Fruit fly (Drosophila melanogaster) whole organism, embryonic: ENCODE measurements around the gene CG6051.
A peak's percentile ranks its signal among the peaks of the same experiment; 100 is the strongest.

Source experiments
- Awh ChIP-seq: fragments of 200-800 bp; sonication (Bioruptor generic); IDR thresholded peaks from 2 replicates; pipeline ENCODE4, ENCODE4 v1.3.6; 2022; ENCODE audit warnings: missing biosample characterization, missing genetic modification characterization
- C15 ChIP-seq: fragments of 200-800 bp; sonication (Bioruptor generic); IDR thresholded peaks from 3 replicates; pipeline ENCODE4 v1.3.6; 2022; ENCODE audit warnings: missing biosample characterization, missing genetic modification characterization
- CG10274 ChIP-seq: fragments of 200-800 bp; sonication (Bioruptor generic); optimal IDR thresholded peaks from 3 replicates; lab custom pipeline; 2017; ENCODE audit warnings: missing biosample characterization, mild to moderate bottlenecking, missing genetic modification characterization
- CG11398 ChIP-seq: fragments of 200-800 bp; sonication (Bioruptor generic); optimal IDR thresholded peaks from 2 replicates; lab custom pipeline; 2016; ENCODE audit warnings: missing biosample characterization, missing genetic modification characterization
- CG12071 ChIP-seq: fragments of 200-800 bp; sonication (Bioruptor generic); optimal IDR thresholded peaks from 3 replicates; lab custom pipeline; 2018; ENCODE audit warnings: missing biosample characterization, mild to moderate bottlenecking, missing genetic modification characterization
- CG12659 ChIP-seq: fragments of 200-800 bp; sonication (Bioruptor generic); optimal IDR thresholded peaks from 3 replicates; lab custom pipeline; 2017; ENCODE audit warnings: mild to moderate bottlenecking, missing biosample characterization, missing genetic modification reagents, missing genetic modification characterization
- CG12769 ChIP-seq: fragments of 200-800 bp; sonication (Bioruptor generic); optimal IDR thresholded peaks from 2 replicates; lab custom pipeline; 2019; ENCODE audit warnings: missing biosample characterization, mild to moderate bottlenecking, missing genetic modification characterization, moderate library complexity
- CG13424 ChIP-seq: fragments of 200-800 bp; sonication (Bioruptor generic); optimal IDR thresholded peaks from 2 replicates; lab custom pipeline; 2019; ENCODE audit warnings: missing biosample characterization, mild to moderate bottlenecking, missing genetic modification characterization, moderate library complexity
- CG14014 ChIP-seq: fragments of 200-800 bp; sonication (Bioruptor generic); IDR thresholded peaks from 2 replicates; pipeline ENCODE4 v1.3.6; 2022; ENCODE audit warnings: missing biosample characterization, missing genetic modification characterization
- CG15011 ChIP-seq: fragments of 200-800 bp; sonication (Bioruptor generic); optimal IDR thresholded peaks from 3 replicates; lab custom pipeline; 2018; ENCODE audit warnings: missing biosample characterization, mild to moderate bottlenecking, missing genetic modification characterization
- CG15269 ChIP-seq: fragments of 200-800 bp; sonication (Bioruptor generic); optimal IDR thresholded peaks from 2 replicates; lab custom pipeline; 2018; ENCODE audit warnings: missing biosample characterization, mild to moderate bottlenecking, missing genetic modification characterization, moderate library complexity
- CG15601 ChIP-seq: fragments of 200-800 bp; sonication (Bioruptor generic); optimal IDR thresholded peaks from 3 replicates; lab custom pipeline; 2019; ENCODE audit warnings: missing biosample characterization, mild to moderate bottlenecking, missing genetic modification characterization, moderate library complexity
- CG2120 ChIP-seq: fragments of 200-800 bp; sonication (Bioruptor generic); optimal IDR thresholded peaks from 3 replicates; lab custom pipeline; 2016; ENCODE audit warnings: missing biosample characterization, missing genetic modification characterization
- CG31388 ChIP-seq: fragments of 200-800 bp; sonication (Bioruptor generic); optimal IDR thresholded peaks from 2 replicates; lab custom pipeline; 2016; ENCODE audit warnings: missing biosample characterization, missing genetic modification characterization
- CG3163 ChIP-seq: fragments of 200-800 bp; sonication (Bioruptor generic); optimal IDR thresholded peaks from 3 replicates; lab custom pipeline; 2016; ENCODE audit warnings: missing biosample characterization, missing genetic modification characterization
- CG5180 ChIP-seq: fragments of 200-800 bp; sonication (Bioruptor generic); optimal IDR thresholded peaks from 3 replicates; lab custom pipeline; 2017; ENCODE audit warnings: missing biosample characterization, missing genetic modification characterization, mild to moderate bottlenecking, moderate library complexity, missing genetic modification reagents
- CG7357 ChIP-seq: fragments of 200-800 bp; sonication (Bioruptor generic); IDR thresholded peaks from 3 replicates; pipeline ENCODE4 v1.3.6; 2022; ENCODE audit warnings: missing biosample characterization, missing genetic modification characterization
- CG7928 ChIP-seq: fragments of 200-800 bp; sonication (Bioruptor generic); optimal IDR thresholded peaks from 2 replicates; lab custom pipeline; 2017; ENCODE audit warnings: missing biosample characterization, mild to moderate bottlenecking, missing genetic modification characterization
- ERR ChIP-seq: fragments of 200-800 bp; sonication (Bioruptor generic); optimal IDR thresholded peaks from 2 replicates; lab custom pipeline; 2016; ENCODE audit warnings: missing biosample characterization, missing genetic modification characterization
- Fer2 ChIP-seq: fragments of 200-800 bp; sonication (Bioruptor generic); optimal IDR thresholded peaks from 2 replicates; lab custom pipeline; 2018; ENCODE audit warnings: missing biosample characterization, mild to moderate bottlenecking, missing genetic modification characterization, moderate library complexity
- Fer3 ChIP-seq: fragments of 200-800 bp; sonication (Bioruptor generic); optimal IDR thresholded peaks from 2 replicates; lab custom pipeline; 2018; ENCODE audit warnings: missing biosample characterization, mild to moderate bottlenecking, missing genetic modification characterization, moderate library complexity
- H2.0 ChIP-seq: fragments of 200-800 bp; sonication (Bioruptor generic); IDR thresholded peaks from 2 replicates; pipeline ENCODE4 v1.3.6; 2022; ENCODE audit warnings: missing biosample characterization, missing genetic modification characterization
- Hey ChIP-seq: fragments of 200-800 bp; sonication (Bioruptor generic); optimal IDR thresholded peaks from 3 replicates; lab custom pipeline; 2018; ENCODE audit warnings: missing biosample characterization, mild to moderate bottlenecking, missing genetic modification characterization
- HmgZ ChIP-seq: fragments of 200-800 bp; sonication (Bioruptor generic); optimal IDR thresholded peaks from 2 replicates; lab custom pipeline; 2018; ENCODE audit warnings: missing biosample characterization, mild to moderate bottlenecking, missing genetic modification characterization
- Hmr ChIP-seq: fragments of 200-800 bp; sonication (Bioruptor generic); optimal IDR thresholded peaks from 3 replicates; lab custom pipeline; 2017; ENCODE audit warnings: mild to moderate bottlenecking, missing biosample characterization, missing genetic modification reagents, missing genetic modification characterization
- Lhr ChIP-seq: fragments of 200-800 bp; sonication (Bioruptor generic); optimal IDR thresholded peaks from 3 replicates; lab custom pipeline; 2017; ENCODE audit warnings: mild to moderate bottlenecking, missing biosample characterization, missing genetic modification reagents, missing genetic modification characterization
- NFAT ChIP-seq: fragments of 200-800 bp; sonication (Bioruptor generic); IDR thresholded peaks from 2 replicates; pipeline ENCODE4 v1.3.6; 2022; ENCODE audit warnings: missing biosample characterization, missing genetic modification characterization
- Oli ChIP-seq: fragments of 200-800 bp; sonication (Bioruptor generic); optimal IDR thresholded peaks from 2 replicates; lab custom pipeline; 2018; ENCODE audit warnings: missing biosample characterization, mild to moderate bottlenecking, missing genetic modification characterization, moderate library complexity
- Rfx ChIP-seq: fragments of 200-800 bp; sonication (Bioruptor generic); IDR thresholded peaks from 2 replicates; pipeline ENCODE4 v1.3.6; 2022; ENCODE audit warnings: missing biosample characterization, missing genetic modification characterization
- Sin3A ChIP-seq: fragments of >200 bp; optimal IDR thresholded peaks from 2 replicates; lab custom pipeline; 2018
- Trl ChIP-seq, 3 experiments: fragments of >200 bp in 2 of 3; fragments of 200-800 bp in 1 of 3; sonication (Bioruptor generic) in 1 of 3; optimal IDR thresholded peaks; 2 replicates in 1 of 3; 3 replicates in 2 of 3; lab custom pipeline; 2016 to 2017; ENCODE audit warnings: missing biosample characterization in 1 of 3, missing genetic modification characterization in 1 of 3
- abd-A ChIP-seq: fragments of 200-800 bp; sonication (Bioruptor generic); optimal IDR thresholded peaks from 3 replicates; lab custom pipeline; 2019; ENCODE audit warnings: missing biosample characterization, mild to moderate bottlenecking, missing genetic modification characterization, moderate library complexity
- caup ChIP-seq: fragments of 200-800 bp; sonication (Bioruptor generic); optimal IDR thresholded peaks from 3 replicates; lab custom pipeline; 2017; ENCODE audit warnings: missing biosample characterization, mild to moderate bottlenecking, missing genetic modification characterization, moderate library complexity; ENCODE audit not compliant: severe bottlenecking
- chinmo ChIP-seq: fragments of 200-800 bp; sonication (Bioruptor generic); IDR thresholded peaks from 4 replicates; pipeline ENCODE4 v1.3.6; 2022; ENCODE audit warnings: missing biosample characterization, missing genetic modification characterization; ENCODE audit not compliant: partially characterized antibody
- dm ChIP-seq: fragments of 200-800 bp; sonication (Bioruptor generic); optimal IDR thresholded peaks from 3 replicates; lab custom pipeline; 2016; ENCODE audit warnings: missing biosample characterization, missing genetic modification characterization
- dpn ChIP-seq, 2 experiments: fragments of 200-800 bp; sonication (Bioruptor generic); optimal IDR thresholded peaks; 3 replicates each; lab custom pipeline; 2016; ENCODE audit warnings: missing biosample characterization in 2 of 2, missing genetic modification characterization in 2 of 2
- gem ChIP-seq: fragments of 200-800 bp; sonication (Bioruptor generic); optimal IDR thresholded peaks from 2 replicates; lab custom pipeline; 2019; ENCODE audit warnings: missing biosample characterization, mild to moderate bottlenecking, missing genetic modification characterization, moderate library complexity
- jing ChIP-seq: fragments of 200-800 bp; sonication (Bioruptor generic); optimal IDR thresholded peaks from 2 replicates; lab custom pipeline; 2018; ENCODE audit warnings: missing biosample characterization, mild to moderate bottlenecking, missing genetic modification characterization
- lab ChIP-seq: fragments of 200-800 bp; sonication (Bioruptor generic); optimal IDR thresholded peaks from 3 replicates; lab custom pipeline; 2017; ENCODE audit warnings: missing biosample characterization, missing genetic modification characterization, mild to moderate bottlenecking, moderate library complexity, missing genetic modification reagents
- lilli ChIP-seq: fragments of 200-800 bp; sonication (Bioruptor generic); optimal IDR thresholded peaks from 3 replicates; lab custom pipeline; 2016; ENCODE audit warnings: missing biosample characterization, missing genetic modification characterization
- mirr ChIP-seq: fragments of 200-800 bp; sonication (Bioruptor generic); optimal IDR thresholded peaks from 3 replicates; lab custom pipeline; 2018; ENCODE audit warnings: missing biosample characterization, mild to moderate bottlenecking, missing genetic modification characterization
- odd ChIP-seq: fragments of 200-800 bp; sonication (Bioruptor generic); optimal IDR thresholded peaks from 2 replicates; lab custom pipeline; 2017; ENCODE audit warnings: missing biosample characterization, mild to moderate bottlenecking, missing genetic modification characterization
- onecut ChIP-seq: fragments of 200-800 bp; sonication (Bioruptor generic); IDR thresholded peaks from 2 replicates; pipeline ENCODE4 v1.3.6; 2022; ENCODE audit warnings: missing biosample characterization, missing genetic modification characterization
- pb ChIP-seq: fragments of 200-800 bp; sonication (Bioruptor generic); optimal IDR thresholded peaks from 3 replicates; lab custom pipeline; 2016; ENCODE audit warnings: missing biosample characterization, missing genetic modification characterization
- phol ChIP-seq: fragments of 200-800 bp; sonication (Bioruptor generic); optimal IDR thresholded peaks from 3 replicates; lab custom pipeline; 2018; ENCODE audit warnings: missing biosample characterization, mild to moderate bottlenecking, missing genetic modification characterization, moderate library complexity
- pzg ChIP-seq: fragments of 200-800 bp; sonication (Bioruptor generic); optimal IDR thresholded peaks from 3 replicates; lab custom pipeline; 2018; ENCODE audit warnings: missing biosample characterization, mild to moderate bottlenecking, missing genetic modification characterization, moderate library complexity
- schlank ChIP-seq: fragments of 200-800 bp; sonication (Bioruptor generic); optimal IDR thresholded peaks from 2 replicates; lab custom pipeline; 2018; ENCODE audit warnings: missing biosample characterization, mild to moderate bottlenecking, missing genetic modification characterization
- sd ChIP-seq: fragments of 200-800 bp; sonication (Bioruptor generic); optimal IDR thresholded peaks from 3 replicates; lab custom pipeline; 2018; ENCODE audit warnings: missing biosample characterization, mild to moderate bottlenecking, missing genetic modification characterization, moderate library complexity
- shn ChIP-seq: fragments of 200-800 bp; sonication (Bioruptor generic); optimal IDR thresholded peaks from 3 replicates; lab custom pipeline; 2016; ENCODE audit warnings: missing biosample characterization, missing genetic modification characterization
- yki ChIP-seq: fragments of >200 bp; optimal IDR thresholded peaks from 3 replicates; lab custom pipeline; 2018

The CG6051 gene

dm6 chr3R:27131408-27131807 is 19.5 kb downstream of the CG6051 start (continued):
- peak; percentile 18 for TF ChIP-seq CG13424 (tag; lab: Kevin White, UChicago)
- peak; percentile 48 for TF ChIP-seq CG12659 (GFP tag; lab: Kevin White, UChicago)
- peak; percentile 9 for TF ChIP-seq CG7928 (GFP tag; lab: Kevin White, UChicago)
- TF ChIP-seq dm (GFP tag; lab: Kevin White, UChicago), result no peak
- TF ChIP-seq Oli (tag; lab: Kevin White, UChicago), result no peak
- TF ChIP-seq onecut (GFP tag; lab: Robert Waterston, UW), result no peak; the same call in 1 of the 2 replicates
- TF ChIP-seq CG12769, result peak; percentile 89
- peak; percentile 35 for TF ChIP-seq CG5180 (GFP tag; lab: Kevin White, UChicago)
- TF ChIP-seq C15 (GFP tag; lab: Robert Waterston, UW), result no peak; the same call in 2 of the 3 replicates
- TF ChIP-seq dpn (GFP tag; optimal IDR thresholded peaks at IDR 0.05; lab: Kevin White, UChicago), result peak; percentile 27 to 67
- peak; percentile 47 for TF ChIP-seq ERR (GFP tag; lab: Kevin White, UChicago)
- peak; percentile 7 for TF ChIP-seq CG15269 (tag; lab: Kevin White, UChicago)
- TF ChIP-seq HmgZ (tag; lab: Kevin White, UChicago), result peak; percentile 54
- TF ChIP-seq pzg (GFP tag; lab: Kevin White, UChicago), result peak; percentile 9
- TF ChIP-seq H2.0 (GFP tag; lab: Robert Waterston, UW), result 0 out of 2 replicates have a peak, but pooled peaks have one; percentile 12
- peak; percentile 33 for TF ChIP-seq shn
- peak; percentile 29 for TF ChIP-seq CG11398
- peak; percentile 87 for TF ChIP-seq lab
- no peak for TF ChIP-seq abd-A (tag; lab: Kevin White, UChicago)
- TF ChIP-seq CG2120 (GFP tag; lab: Kevin White, UChicago), result peak; percentile 75
- TF ChIP-seq CG10274 (GFP tag; lab: Kevin White, UChicago), result peak; percentile 25
- TF ChIP-seq lilli (GFP tag; lab: Kevin White, UChicago), result peak; percentile 25
- TF ChIP-seq Fer2 (tag; lab: Kevin White, UChicago), result peak; percentile 13
- peak; percentile 87 for TF ChIP-seq Hmr (GFP tag; lab: Kevin White, UChicago)
- TF ChIP-seq mirr, result peak; percentile 54
- TF ChIP-seq yki (lab: Kevin White, UChicago), result no peak
- no peak for TF ChIP-seq phol (tag; lab: Kevin White, UChicago)
- no peak for TF ChIP-seq CG7357 (GFP tag; lab: Robert Waterston, UW)
- no peak for TF ChIP-seq Lhr (GFP tag; lab: Kevin White, UChicago)
- peak; percentile 7 for TF ChIP-seq sd (tag; lab: Kevin White, UChicago)
- peak; percentile 47 for TF ChIP-seq Fer3 (tag; lab: Kevin White, UChicago)
- peak; percentile 73; the same call in 1 of the 2 replicates for TF ChIP-seq CG14014 (GFP tag; lab: Robert Waterston, UW)
- 0 out of 4 replicates have a peak, but pooled peaks have one; percentile 35 for TF ChIP-seq chinmo (GFP tag; lab: Robert Waterston, UW)
- peak; percentile 77 for TF ChIP-seq Rfx (GFP tag; lab: Robert Waterston, UW)
- TF ChIP-seq caup, result peak; percentile 86
- peak; percentile 19 for TF ChIP-seq CG3163
- TF ChIP-seq CG15011, result peak; percentile 56
- peak; percentile 66 for TF ChIP-seq CG12071 (GFP tag; lab: Kevin White, UChicago)
- peak; percentile 36 for TF ChIP-seq odd (GFP tag; lab: Kevin White, UChicago)
- no peak for TF ChIP-seq CG31388 (GFP tag; lab: Kevin White, UChicago)
- TF ChIP-seq pb (GFP tag; lab: Kevin White, UChicago), result no peak
- no peak for TF ChIP-seq jing
- 0 out of 2 replicates have a peak, but pooled peaks have one; percentile 19 for TF ChIP-seq Awh (GFP tag; lab: Robert Waterston, UW)
- peak; percentile 30 for TF ChIP-seq gem (tag; lab: Kevin White, UChicago)
- TF ChIP-seq CG15601 (tag; lab: Kevin White, UChicago), result peak; percentile 64
- no peak for TF ChIP-seq Trl (optimal IDR thresholded peaks at IDR 0.05; lab: Kevin White, UChicago)
- peak; percentile 33 for TF ChIP-seq Trl (GFP tag; optimal IDR thresholded peaks at IDR 0.05; lab: Kevin White, UChicago)
- TF ChIP-seq schlank, result peak; percentile 79
- peak; percentile 24; the same call in 1 of the 2 replicates for TF ChIP-seq NFAT
- TF ChIP-seq Hey (tag; lab: Kevin White, UChicago), result peak; percentile 25
- TF ChIP-seq Sin3A, result no peak
